Fruit fly (Drosophila melanogaster): ENCODE measurements around the gene CG34178.

Gene CG34178

DNA sequence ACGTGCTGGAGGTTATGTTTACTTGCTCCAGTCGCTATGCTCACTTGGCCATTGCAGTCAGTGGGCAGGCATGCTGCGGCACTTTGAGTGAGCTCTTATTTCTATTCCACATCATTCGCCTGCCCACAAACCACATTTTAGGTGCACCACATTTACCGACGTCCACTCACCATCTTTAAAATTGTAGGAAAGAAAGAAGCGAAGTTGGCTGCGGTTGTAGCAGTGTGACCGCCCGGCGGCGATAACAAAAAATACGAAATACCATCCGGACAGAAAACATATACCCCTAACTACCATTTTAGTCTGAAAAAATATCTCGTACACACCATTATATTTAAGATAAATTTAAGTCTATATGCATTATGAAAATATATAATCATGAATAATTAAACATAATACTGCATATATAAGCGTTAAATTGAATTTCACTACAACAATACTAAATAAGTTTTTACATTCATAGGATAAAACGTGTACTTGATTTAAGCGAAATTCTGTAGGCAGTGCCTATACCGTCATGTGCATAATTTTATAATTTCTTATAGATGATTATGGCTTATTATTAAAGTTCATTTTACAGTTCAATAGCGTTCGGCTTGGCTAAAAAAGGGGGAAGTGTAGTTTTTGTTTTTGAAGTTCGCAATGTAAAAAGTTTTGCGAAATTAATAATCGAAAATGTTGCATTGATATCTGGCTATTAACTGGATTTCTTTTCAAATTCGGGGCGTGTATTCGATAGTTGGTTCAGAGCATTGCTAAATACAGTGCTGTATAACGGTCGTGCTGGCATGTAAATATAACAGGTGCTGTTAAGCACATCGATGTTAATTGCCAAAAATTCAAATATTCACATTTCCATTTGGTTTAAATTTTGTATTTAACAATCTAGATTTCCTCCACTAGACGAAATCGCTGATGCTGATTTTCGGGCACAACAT, 24.7 kb downstream of the CG34178 start, which contains the start of gene RpL27A (continued):
- TF ChIP-seq Hr3 (GFP tag; optimal IDR thresholded peaks at IDR 0.05) (peak; percentile 53), CG14965 (GFP tag; optimal IDR thresholded peaks at IDR 0.05; ENCODE audit: borderline replicate concordance) (no peak), gsb-n (tag; optimal IDR thresholded peaks at IDR 0.05) (peak; percentile 80), CG15073 (GFP tag; optimal IDR thresholded peaks at IDR 0.05) (no peak), pita (GFP tag; optimal IDR thresholded peaks at IDR 0.05) (peak; percentile 70), CG2129 (GFP tag; IDR thresholded peaks at IDR 0.05; ENCODE audit: partially characterized antibody) (no peak), Atf3 (GFP tag; optimal IDR thresholded peaks at IDR 0.05) (peak; percentile 51), CG9437 (GFP tag; optimal IDR thresholded peaks at IDR 0.05) (peak; percentile 59), eve (GFP tag; optimal IDR thresholded peaks at IDR 0.05) (no peak), CG9609 (GFP tag; optimal IDR thresholded peaks at IDR 0.05) (peak; percentile 48), Max (GFP tag; optimal IDR thresholded peaks at IDR 0.05) (peak; percentile 75), cato (GFP tag; optimal IDR thresholded peaks at IDR 0.05; ENCODE audit: borderline replicate concordance) (peak; percentile 31), CG11696 (GFP tag; IDR thresholded peaks at IDR 0.05) (peak; percentile 77), lola (GFP tag; optimal IDR thresholded peaks at IDR 0.05) (peak in 1 of 3 experiments; percentile 70), Doc3 (GFP tag; IDR thresholded peaks at IDR 0.05; ENCODE audit: partially characterized antibody) (no peak), CG2678 (tag; optimal IDR thresholded peaks at IDR 0.05) (peak; percentile 68), zfh2 (GFP tag; optimal IDR thresholded peaks at IDR 0.05) (peak; percentile 32), mld (GFP tag; IDR thresholded peaks at IDR 0.05; ENCODE audit: partially characterized antibody) (no peak), CG16779 (GFP tag; IDR thresholded peaks at IDR 0.05) (peak; percentile 77), crp (GFP tag; optimal IDR thresholded peaks at IDR 0.05) (peak in 1 of 2 experiments; percentile 39), hbn (GFP tag; IDR thresholded peaks at IDR 0.05; ENCODE audit: partially characterized antibody) (no peak), Spps (tag; optimal IDR thresholded peaks at IDR 0.05) (peak; percentile 29), disco-r (GFP tag; optimal IDR thresholded peaks at IDR 0.05) (peak; percentile 66), NC2α (GFP tag; optimal IDR thresholded peaks at IDR 0.05) (peak; percentile 56), lbe (GFP tag; optimal IDR thresholded peaks at IDR 0.05) (peak; percentile 63), CG7839 (tag; optimal IDR thresholded peaks at IDR 0.05) (peak; percentile 75), rib (GFP tag; IDR thresholded peaks at IDR 0.05) (peak; percentile 70), sisA (GFP tag; IDR thresholded peaks at IDR 0.05) (peak; percentile 54; the same call in 1 of the 2 replicates), CG11085 (GFP tag; IDR thresholded peaks at IDR 0.05) (peak; percentile 80), CG1024 (GFP tag; IDR thresholded peaks at IDR 0.05) (peak; percentile 88), Abd-B (GFP tag; optimal IDR thresholded peaks at IDR 0.05) (peak; percentile 47), caup (GFP tag; optimal IDR thresholded peaks at IDR 0.05; ENCODE audit: severe bottlenecking) (peak; percentile 94), HLH3B (GFP tag; IDR thresholded peaks at IDR 0.05) (peak; percentile 70), BEAF-32 (GFP tag; optimal IDR thresholded peaks at IDR 0.05) (peak; percentile 76), Hmx (GFP tag; optimal IDR thresholded peaks at IDR 0.05) (peak; percentile 40), D (optimal IDR thresholded peaks at IDR 0.05) (no peak), D (GFP tag; optimal IDR thresholded peaks at IDR 0.05) (peak; percentile 69), luna (GFP tag; optimal IDR thresholded peaks at IDR 0.05) (peak; percentile 70), CG10979 (tag; optimal IDR thresholded peaks at IDR 0.05) (peak; percentile 49), D19B (GFP tag; optimal IDR thresholded peaks at IDR 0.05) (peak; percentile 47), CG1529 (GFP tag; optimal IDR thresholded peaks at IDR 0.05) (peak; percentile 68), gce (GFP tag; IDR thresholded peaks at IDR 0.05) (peak; percentile 85), CG34422 (GFP tag; IDR thresholded peaks at IDR 0.05) (peak; percentile 81; the same call in 2 of the 3 replicates), CG10321 (GFP tag; IDR thresholded peaks at IDR 0.05) (peak; percentile 53; the same call in 1 of the 2 replicates), CG8478 (optimal IDR thresholded peaks at IDR 0.05) (no peak), CG17912 (GFP tag; optimal IDR thresholded peaks at IDR 0.05) (peak; percentile 94), Usf (GFP tag; optimal IDR thresholded peaks at IDR 0.05) (peak; percentile 69), sd (tag; optimal IDR thresholded peaks at IDR 0.05) (peak; percentile 68)
